Fruit fly (Drosophila melanogaster): ENCODE measurements around the gene CG13096.

Gene CG13096

DNA sequence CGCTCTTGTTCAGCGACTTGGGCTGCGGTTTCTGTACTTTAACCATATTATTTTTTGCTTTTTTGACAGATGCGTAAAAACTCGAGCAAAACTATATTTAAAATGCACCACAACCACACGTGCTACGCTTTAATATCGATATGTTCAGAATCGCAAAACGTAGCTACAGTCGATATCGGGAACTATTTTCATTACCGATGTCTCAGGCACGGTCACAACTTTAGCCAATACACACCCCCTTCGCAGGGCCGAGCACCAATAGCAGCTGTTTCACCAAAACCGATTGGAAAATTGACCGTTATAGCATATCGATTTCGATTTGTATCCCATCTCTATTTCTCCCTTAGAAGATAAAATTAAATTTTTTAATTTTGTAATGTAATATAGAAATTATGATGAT is at the start of gene CG13096:
Gene CG13096 (minus strand): TSS at position 144 of the 400 bp plus-strand sequence.
- no peak for TF ChIP-seq psq (optimal IDR thresholded peaks at IDR 0.05)
- no peak for TF ChIP-seq EcR (GFP tag; optimal IDR thresholded peaks at IDR 0.05)
- no peak for TF ChIP-seq usp (GFP tag; optimal IDR thresholded peaks at IDR 0.05)
- no peak for TF ChIP-seq CG8478 (optimal IDR thresholded peaks at IDR 0.05)
- no peak for TF ChIP-seq Dll (optimal IDR thresholded peaks at IDR 0.05)
- TF ChIP-seq pan (optimal IDR thresholded peaks at IDR 0.05): no peak

- TF ChIP-seq usp (GFP tag; optimal IDR thresholded peaks at IDR 0.05) (no peak), Dll (optimal IDR thresholded peaks at IDR 0.05) (no peak), EcR (GFP tag; optimal IDR thresholded peaks at IDR 0.05) (no peak), psq (optimal IDR thresholded peaks at IDR 0.05) (no peak), pan (optimal IDR thresholded peaks at IDR 0.05) (no peak), CG8478 (optimal IDR thresholded peaks at IDR 0.05) (no peak)
Observed at dm6 chr2L:8556207-8556606, 44.5 kb upstream of the CG13096 start.

- TF ChIP-seq usp (GFP tag; optimal IDR thresholded peaks at IDR 0.05): no peak
- no peak for TF ChIP-seq psq (optimal IDR thresholded peaks at IDR 0.05)
- no peak for TF ChIP-seq Dll (optimal IDR thresholded peaks at IDR 0.05)
- TF ChIP-seq CG8478 (optimal IDR thresholded peaks at IDR 0.05): no peak
- no peak for TF ChIP-seq EcR (GFP tag; optimal IDR thresholded peaks at IDR 0.05)
- TF ChIP-seq pan (optimal IDR thresholded peaks at IDR 0.05): no peak
Observed at dm6 chr2L:8553789-8554626, 42.3 kb upstream of the CG13096 start.

- TF ChIP-seq psq (optimal IDR thresholded peaks at IDR 0.05): no peak
- TF ChIP-seq Dll (optimal IDR thresholded peaks at IDR 0.05): no peak
- no peak for TF ChIP-seq CG8478 (optimal IDR thresholded peaks at IDR 0.05)
- no peak for TF ChIP-seq usp (GFP tag; optimal IDR thresholded peaks at IDR 0.05)
- TF ChIP-seq EcR (GFP tag; optimal IDR thresholded peaks at IDR 0.05): no peak
- TF ChIP-seq pan (optimal IDR thresholded peaks at IDR 0.05): no peak
Observed at dm6 chr2L:8552472-8552871, 40.8 kb upstream of the CG13096 start.

DNA sequence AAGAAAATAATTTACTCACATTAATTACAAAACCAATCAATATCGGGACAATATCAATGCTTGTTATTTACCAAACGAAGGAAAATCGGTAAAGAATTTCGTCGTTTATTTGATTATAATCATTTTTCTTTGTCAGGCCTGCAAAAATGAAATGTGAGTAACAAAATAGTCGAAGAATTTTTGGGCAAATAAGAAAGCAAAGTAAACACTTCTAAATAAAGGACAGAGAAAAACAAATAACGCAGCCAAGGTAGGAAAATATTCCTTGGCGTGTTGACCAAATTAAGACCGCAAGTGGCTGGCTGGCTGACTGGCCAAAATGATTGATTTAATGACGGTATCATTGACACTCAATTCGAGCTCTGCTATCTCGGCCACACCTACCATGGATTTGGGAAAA is 36.5 kb upstream of the CG13096 start:
- TF ChIP-seq Dll (optimal IDR thresholded peaks at IDR 0.05) (no peak), psq (optimal IDR thresholded peaks at IDR 0.05) (no peak), CG8478 (optimal IDR thresholded peaks at IDR 0.05) (no peak), EcR (GFP tag; optimal IDR thresholded peaks at IDR 0.05) (no peak), usp (GFP tag; optimal IDR thresholded peaks at IDR 0.05) (no peak), pan (optimal IDR thresholded peaks at IDR 0.05) (no peak)

- no peak for TF ChIP-seq EcR (GFP tag; optimal IDR thresholded peaks at IDR 0.05)
- no peak for TF ChIP-seq CG8478 (optimal IDR thresholded peaks at IDR 0.05)
- no peak for TF ChIP-seq usp (GFP tag; optimal IDR thresholded peaks at IDR 0.05)
- no peak for TF ChIP-seq psq (optimal IDR thresholded peaks at IDR 0.05)
- TF ChIP-seq Dll (optimal IDR thresholded peaks at IDR 0.05): no peak
- no peak for TF ChIP-seq pan (optimal IDR thresholded peaks at IDR 0.05)
Observed at dm6 chr2L:8545393-8546100, 33.9 kb upstream of the CG13096 start.

DNA sequence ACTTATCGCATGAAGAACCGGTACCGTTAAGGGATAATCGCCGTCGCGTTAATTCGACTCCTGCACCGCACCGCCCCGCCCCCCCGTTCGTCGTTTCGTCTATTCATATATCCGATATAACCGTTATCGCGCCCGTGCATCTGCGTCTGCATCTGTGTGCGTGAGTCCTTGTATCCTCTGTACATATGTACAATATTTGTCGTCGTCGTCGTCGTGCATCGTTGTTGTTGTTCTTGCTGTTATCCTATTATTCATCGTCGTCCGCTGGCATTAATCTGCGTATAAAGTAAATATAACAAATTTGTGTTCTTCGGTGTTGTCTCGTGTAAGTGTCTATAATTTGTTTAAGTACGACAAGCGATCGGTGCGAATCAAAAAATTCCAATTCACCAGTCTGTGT is 33.0 kb upstream of the CG13096 start:
- TF ChIP-seq pan (optimal IDR thresholded peaks at IDR 0.05) (no peak), Dll (optimal IDR thresholded peaks at IDR 0.05) (no peak), CG8478 (optimal IDR thresholded peaks at IDR 0.05) (no peak), usp (GFP tag; optimal IDR thresholded peaks at IDR 0.05) (no peak), psq (optimal IDR thresholded peaks at IDR 0.05) (no peak), EcR (GFP tag; optimal IDR thresholded peaks at IDR 0.05) (no peak)

DNA sequence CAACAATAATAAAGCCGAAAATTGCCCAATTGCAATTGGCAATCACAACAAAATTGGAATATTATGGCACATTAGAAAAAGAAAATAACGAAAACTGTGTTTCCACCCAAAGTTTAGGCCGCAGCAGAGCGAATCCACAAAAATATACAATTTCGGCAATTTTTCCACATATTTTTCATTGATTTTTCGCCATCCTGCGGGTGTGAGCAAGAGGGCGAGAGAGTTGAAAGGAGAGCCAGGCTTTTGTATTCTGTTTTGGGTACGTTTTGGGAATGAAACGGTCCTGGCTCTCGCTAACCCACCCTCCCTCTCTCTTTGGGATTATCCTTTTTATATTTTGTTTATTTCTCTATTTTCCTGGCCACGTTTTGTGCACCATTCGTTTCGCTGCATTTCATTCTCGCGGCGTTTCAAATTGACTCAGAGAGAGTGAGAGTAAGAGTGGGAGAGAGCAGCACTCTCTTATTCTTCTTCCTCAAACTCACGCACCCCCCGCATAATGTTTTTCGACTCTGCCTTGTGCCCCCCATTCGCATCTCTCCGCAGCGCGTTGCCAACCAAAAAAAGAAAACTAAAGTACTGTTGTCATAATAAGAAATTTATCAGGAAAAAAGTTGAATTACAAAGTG is 32.2 kb upstream of the CG13096 start:
- TF ChIP-seq pan (optimal IDR thresholded peaks at IDR 0.05) (no peak), psq (optimal IDR thresholded peaks at IDR 0.05) (no peak), CG8478 (optimal IDR thresholded peaks at IDR 0.05) (no peak), Dll (optimal IDR thresholded peaks at IDR 0.05) (no peak), usp (GFP tag; optimal IDR thresholded peaks at IDR 0.05) (no peak), EcR (GFP tag; optimal IDR thresholded peaks at IDR 0.05) (no peak)

dm6 chr2L:8543102-8543501 is 31.4 kb upstream of the CG13096 start:
- TF ChIP-seq psq (optimal IDR thresholded peaks at IDR 0.05): no peak
- TF ChIP-seq CG8478 (optimal IDR thresholded peaks at IDR 0.05): no peak
- no peak for TF ChIP-seq Dll (optimal IDR thresholded peaks at IDR 0.05)
- no peak for TF ChIP-seq pan (optimal IDR thresholded peaks at IDR 0.05)
- TF ChIP-seq usp (GFP tag; optimal IDR thresholded peaks at IDR 0.05): no peak
- TF ChIP-seq EcR (GFP tag; optimal IDR thresholded peaks at IDR 0.05): no peak

DNA sequence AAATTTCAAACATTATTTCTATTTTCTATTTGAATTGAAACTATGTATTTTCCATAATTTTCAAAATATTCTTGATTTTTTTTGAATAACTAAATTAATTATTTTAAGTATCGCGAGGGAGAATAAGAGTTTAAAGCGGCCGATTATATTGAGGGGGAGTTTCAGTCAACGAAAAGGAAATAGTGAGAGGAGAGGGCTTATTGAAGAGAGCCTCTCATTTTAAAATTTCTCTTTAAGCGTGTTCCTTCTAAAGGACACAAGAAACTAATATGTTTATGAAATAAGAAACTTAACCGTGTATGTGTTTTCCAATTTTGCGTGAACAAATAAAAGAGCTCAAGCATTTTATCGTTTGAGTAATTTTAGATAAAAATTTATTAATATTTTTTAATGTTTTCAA is 31.0 kb upstream of the CG13096 start:
- no peak for TF ChIP-seq EcR (GFP tag; optimal IDR thresholded peaks at IDR 0.05)
- TF ChIP-seq CG8478 (optimal IDR thresholded peaks at IDR 0.05): no peak
- TF ChIP-seq Dll (optimal IDR thresholded peaks at IDR 0.05): no peak
- no peak for TF ChIP-seq psq (optimal IDR thresholded peaks at IDR 0.05)
- TF ChIP-seq pan (optimal IDR thresholded peaks at IDR 0.05): no peak

dm6 chr2L:8542234-8542572 is 30.5 kb upstream of the CG13096 start:
- TF ChIP-seq psq (optimal IDR thresholded peaks at IDR 0.05) (no peak), Dll (optimal IDR thresholded peaks at IDR 0.05) (no peak), EcR (GFP tag; optimal IDR thresholded peaks at IDR 0.05) (no peak), usp (GFP tag; optimal IDR thresholded peaks at IDR 0.05) (no peak), CG8478 (optimal IDR thresholded peaks at IDR 0.05) (no peak), pan (optimal IDR thresholded peaks at IDR 0.05) (no peak)

Measured in whole organism.